Worm (Caenorhabditis elegans): ENCODE results near the gene R07B7.9.

ce11 chrV:12028151-12028550 lies 52.0 kb downstream of the R07B7.9 start:
- TF ChIP-seq nhr-11 (tag; optimal IDR thresholded peaks at IDR 0.05) (no peak), ztf-4 (tag; optimal IDR thresholded peaks at IDR 0.05) (no peak), elt-3 (tag; optimal IDR thresholded peaks at IDR 0.05) (no peak), unc-130 (tag; optimal IDR thresholded peaks at IDR 0.05) (no peak), lin-35 (GFP tag; optimal IDR thresholded peaks at IDR 0.05) (no peak), rnt-1 (tag; optimal IDR thresholded peaks at IDR 0.05) (no peak), nhr-12 (tag; optimal IDR thresholded peaks at IDR 0.05) (no peak), fos-1 (tag; optimal IDR thresholded peaks at IDR 0.05) (no peak), Y116A8C.19 (tag; optimal IDR thresholded peaks at IDR 0.05; ENCODE audit: borderline replicate concordance) (no peak), pax-3 (tag; optimal IDR thresholded peaks at IDR 0.05) (no peak), zip-4 (GFP tag; optimal IDR thresholded peaks at IDR 0.05) (no peak), ama-1 (optimal IDR thresholded peaks at IDR 0.05) (no peak), fkh-10 (GFP tag; optimal IDR thresholded peaks at IDR 0.05) (no peak)

Data from whole organism, L1 larva.